Fruit fly (Drosophila melanogaster): ENCODE data around the gene Peritrophin-15b.

The Peritrophin-15b gene

dm6 chr2L:8420259-8420930 lies 25.7 kb upstream of the Peritrophin-15b start (continued):
- peak; percentile 2 for TF ChIP-seq CG31627 (GFP tag; optimal IDR thresholded peaks at IDR 0.05)
- TF ChIP-seq OdsH (GFP tag; optimal IDR thresholded peaks at IDR 0.05): peak; percentile 44
- peak; percentile 72 for TF ChIP-seq dsx (GFP tag; optimal IDR thresholded peaks at IDR 0.05; ENCODE audit: poor library complexity, severe bottlenecking)
- TF ChIP-seq Sox15 (GFP tag; optimal IDR thresholded peaks at IDR 0.05): no peak
- peak; percentile 35 for TF ChIP-seq Hr4 (GFP tag; optimal IDR thresholded peaks at IDR 0.05)
- TF ChIP-seq Gug (GFP tag; IDR thresholded peaks at IDR 0.05): no peak
- TF ChIP-seq CG11294 (GFP tag; IDR thresholded peaks at IDR 0.05): no peak
- peak; percentile 67 for TF ChIP-seq Eip78C (GFP tag)
- peak; percentile 29 for TF ChIP-seq CG8632 (GFP tag; optimal IDR thresholded peaks at IDR 0.05)
- TF ChIP-seq CG9139 (GFP tag; optimal IDR thresholded peaks at IDR 0.05): peak; percentile 67
- TF ChIP-seq CG6163 (GFP tag; IDR thresholded peaks at IDR 0.05): peak; percentile 72; the same call in 2 of the 3 replicates
- no peak for TF ChIP-seq CG7368 (GFP tag; optimal IDR thresholded peaks at IDR 0.05)
- TF ChIP-seq esn (GFP tag; optimal IDR thresholded peaks at IDR 0.05): no peak
- TF ChIP-seq Eip93F (GFP tag; optimal IDR thresholded peaks at IDR 0.05): no peak
- no peak for TF ChIP-seq CG34406 (GFP tag; optimal IDR thresholded peaks at IDR 0.05)
- no peak for TF ChIP-seq CG11902 (GFP tag; optimal IDR thresholded peaks at IDR 0.05)
- TF ChIP-seq CG3919 (GFP tag; optimal IDR thresholded peaks at IDR 0.05): peak; percentile 9
- no peak for TF ChIP-seq dac (GFP tag; optimal IDR thresholded peaks at IDR 0.05)
- no peak for TF ChIP-seq topi (GFP tag; optimal IDR thresholded peaks at IDR 0.05)
- no peak for TF ChIP-seq CG4318 (GFP tag; optimal IDR thresholded peaks at IDR 0.05)
- TF ChIP-seq Blimp-1 (GFP tag; optimal IDR thresholded peaks at IDR 0.05): no peak
- peak; percentile 75 to 82 for TF ChIP-seq ss (GFP tag; optimal IDR thresholded peaks at IDR 0.05)
- TF ChIP-seq Sox102F (GFP tag; optimal IDR thresholded peaks at IDR 0.05): no peak
- no peak for TF ChIP-seq Hr39 (GFP tag; optimal IDR thresholded peaks at IDR 0.05)
- no peak for TF ChIP-seq Ets21C (GFP tag; optimal IDR thresholded peaks at IDR 0.05)
- TF ChIP-seq CG32006 (GFP tag; optimal IDR thresholded peaks at IDR 0.05): peak; percentile 63
- no peak for TF ChIP-seq cyc (GFP tag; optimal IDR thresholded peaks at IDR 0.05)
- peak; percentile 22 for TF ChIP-seq CG10669 (GFP tag; optimal IDR thresholded peaks at IDR 0.05)
- TF ChIP-seq spab (GFP tag; optimal IDR thresholded peaks at IDR 0.05): peak; percentile 40
- TF ChIP-seq CG6808 (GFP tag; optimal IDR thresholded peaks at IDR 0.05): peak; percentile 75
- peak; percentile 7 for TF ChIP-seq achi (GFP tag; optimal IDR thresholded peaks at IDR 0.05)

- TF ChIP-seq dac (GFP tag; optimal IDR thresholded peaks at IDR 0.05) (no peak), fd59A (GFP tag; optimal IDR thresholded peaks at IDR 0.05) (no peak), spab (GFP tag; optimal IDR thresholded peaks at IDR 0.05) (no peak), CG8632 (GFP tag; optimal IDR thresholded peaks at IDR 0.05) (no peak), CG7368 (GFP tag; optimal IDR thresholded peaks at IDR 0.05) (peak; percentile 43), vri (GFP tag; optimal IDR thresholded peaks at IDR 0.05) (peak; percentile 2), Ets96B (tag; optimal IDR thresholded peaks at IDR 0.05) (peak; percentile 28), CG6163 (GFP tag; IDR thresholded peaks at IDR 0.05) (peak; percentile 42; the same call in 1 of the 3 replicates), Hr39 (GFP tag; optimal IDR thresholded peaks at IDR 0.05) (no peak), CG6276 (GFP tag; optimal IDR thresholded peaks at IDR 0.05) (no peak), CG8119 (GFP tag; IDR thresholded peaks at IDR 0.05) (no peak), Eip78C (GFP tag) (peak; percentile 75), salr (GFP tag; optimal IDR thresholded peaks at IDR 0.05) (no peak), CG9139 (GFP tag; optimal IDR thresholded peaks at IDR 0.05) (peak; percentile 8), ss (GFP tag; optimal IDR thresholded peaks at IDR 0.05) (peak; percentile 75 to 77), Lpt (GFP tag; optimal IDR thresholded peaks at IDR 0.05) (no peak), topi (GFP tag; optimal IDR thresholded peaks at IDR 0.05) (no peak), CG8319 (GFP tag; optimal IDR thresholded peaks at IDR 0.05) (no peak), CG15336 (GFP tag; IDR thresholded peaks at IDR 0.05) (no peak), CG6854 (GFP tag; optimal IDR thresholded peaks at IDR 0.05) (peak; percentile 56), esn (GFP tag; optimal IDR thresholded peaks at IDR 0.05) (no peak), CG16779 (tag; optimal IDR thresholded peaks at IDR 0.05) (peak; percentile 34), cyc (GFP tag; optimal IDR thresholded peaks at IDR 0.05) (no peak), CG6792 (GFP tag; optimal IDR thresholded peaks at IDR 0.05) (no peak), lz (GFP tag; optimal IDR thresholded peaks at IDR 0.05) (no peak), CG11902 (GFP tag; optimal IDR thresholded peaks at IDR 0.05) (no peak), achi (GFP tag; optimal IDR thresholded peaks at IDR 0.05) (peak; percentile 10), CG3032 (tag; optimal IDR thresholded peaks at IDR 0.05) (peak; percentile 32), CG3919 (GFP tag; optimal IDR thresholded peaks at IDR 0.05) (no peak), Eip75B (GFP tag; optimal IDR thresholded peaks at IDR 0.05) (peak; percentile 10), fd85E (GFP tag; optimal IDR thresholded peaks at IDR 0.05) (no peak)
Measured at dm6 chr2L:8419382-8419940, 24.7 kb upstream of the Peritrophin-15b start.

Measured in whole organism, prepupa.